Fruit fly (Drosophila melanogaster) whole organism, embryonic: ENCODE data around the gene mAChR-B.
A peak's percentile ranks its signal among the peaks of the same experiment; 100 is the strongest.

Experiments
- Aef1 ChIP-seq: fragments of 200-800 bp; sonication (Bioruptor generic); IDR thresholded peaks from 3 replicates; pipeline ENCODE4 v1.3.6; 2022; ENCODE audit warnings: missing biosample characterization, missing genetic modification characterization
- Blimp-1 ChIP-seq: fragments of 200-800 bp; sonication (Bioruptor generic); optimal IDR thresholded peaks from 3 replicates; lab custom pipeline; 2018; ENCODE audit warnings: missing biosample characterization, missing genetic modification characterization, mild to moderate bottlenecking, moderate library complexity, missing genetic modification reagents
- C15 ChIP-seq: fragments of 200-800 bp; sonication (Bioruptor generic); IDR thresholded peaks from 3 replicates; pipeline ENCODE4 v1.3.6; 2022; ENCODE audit warnings: missing biosample characterization, missing genetic modification characterization
- CG10209 ChIP-seq: fragments of 200-800 bp; sonication (Bioruptor generic); optimal IDR thresholded peaks from 3 replicates; lab custom pipeline; 2017; ENCODE audit warnings: missing biosample characterization, mild to moderate bottlenecking, missing genetic modification characterization, missing genetic modification reagents
- CG11093 ChIP-seq: fragments of 200-800 bp; sonication (Bioruptor generic); IDR thresholded peaks from 3 replicates; pipeline ENCODE4 v1.3.6; 2022; ENCODE audit warnings: missing biosample characterization, missing genetic modification characterization
- CG15073 ChIP-seq: fragments of 200-800 bp; sonication (Bioruptor generic); optimal IDR thresholded peaks from 2 replicates; lab custom pipeline; 2016; ENCODE audit warnings: missing biosample characterization, missing genetic modification characterization
- CG15479 ChIP-seq: fragments of 200-800 bp; sonication (Bioruptor generic); optimal IDR thresholded peaks from 3 replicates; lab custom pipeline; 2019; ENCODE audit warnings: missing biosample characterization, mild to moderate bottlenecking, missing genetic modification characterization, moderate library complexity
- CG15696 ChIP-seq: fragments of 200-800 bp; sonication (Bioruptor generic); optimal IDR thresholded peaks from 2 replicates; lab custom pipeline; 2019; ENCODE audit warnings: missing biosample characterization, mild to moderate bottlenecking, missing genetic modification characterization, moderate library complexity
- CG1603 ChIP-seq: fragments of 200-800 bp; sonication (Bioruptor generic); optimal IDR thresholded peaks from 2 replicates; lab custom pipeline; 2019; ENCODE audit warnings: missing biosample characterization, mild to moderate bottlenecking, missing genetic modification characterization, moderate library complexity
- CG16863 ChIP-seq: fragments of 200-800 bp; sonication (Bioruptor generic); optimal IDR thresholded peaks from 3 replicates; lab custom pipeline; 2016; ENCODE audit warnings: missing biosample characterization, missing genetic modification characterization
- CG17385 ChIP-seq: fragments of 200-800 bp; sonication (Bioruptor generic); optimal IDR thresholded peaks from 3 replicates; lab custom pipeline; 2018; ENCODE audit warnings: missing biosample characterization, mild to moderate bottlenecking, missing genetic modification characterization
- CG30431 ChIP-seq: fragments of 200-800 bp; sonication (Bioruptor generic); optimal IDR thresholded peaks from 2 replicates; lab custom pipeline; 2017; ENCODE audit warnings: missing biosample characterization, missing genetic modification characterization
- CG3995 ChIP-seq: fragments of 200-800 bp; sonication (Bioruptor generic); optimal IDR thresholded peaks from 3 replicates; lab custom pipeline; 2016; ENCODE audit warnings: missing biosample characterization, missing genetic modification characterization
- CG43689 ChIP-seq: fragments of 200-800 bp; sonication (Bioruptor generic); IDR thresholded peaks from 2 replicates; pipeline ENCODE4 v1.3.6; 2022; ENCODE audit warnings: missing biosample characterization, missing genetic modification characterization
- CG6813 ChIP-seq: fragments of 200-800 bp; sonication (Bioruptor generic); optimal IDR thresholded peaks from 2 replicates; lab custom pipeline; 2017; ENCODE audit warnings: missing biosample characterization, missing genetic modification characterization, mild to moderate bottlenecking, moderate library complexity, missing genetic modification reagents
- CG7928 ChIP-seq: fragments of 200-800 bp; sonication (Bioruptor generic); optimal IDR thresholded peaks from 2 replicates; lab custom pipeline; 2017; ENCODE audit warnings: missing biosample characterization, mild to moderate bottlenecking, missing genetic modification characterization
- CG7963 ChIP-seq: fragments of 200-800 bp; sonication (Bioruptor generic); IDR thresholded peaks from 3 replicates; pipeline ENCODE4 v1.3.6; 2022; ENCODE audit warnings: missing biosample characterization, missing genetic modification characterization; ENCODE audit not compliant: partially characterized antibody
- CG9797 ChIP-seq: fragments of 200-800 bp; sonication (Bioruptor generic); optimal IDR thresholded peaks from 3 replicates; lab custom pipeline; 2018; ENCODE audit warnings: missing biosample characterization, mild to moderate bottlenecking, missing genetic modification characterization
- CkIIα-i1 ChIP-seq: fragments of 200-800 bp; sonication (Bioruptor generic); IDR thresholded peaks from 2 replicates; pipeline ENCODE4 v1.3.6; 2022; ENCODE audit warnings: missing biosample characterization, missing genetic modification characterization
- Dfd ChIP-seq, 2 experiments: fragments of >200 bp; optimal IDR thresholded peaks; 2 replicates each; lab custom pipeline; 2017; ENCODE audit warnings: missing biosample characterization in 2 of 2, missing genetic modification characterization in 2 of 2
- Elba2 ChIP-seq: fragments of 200-800 bp; sonication (Bioruptor generic); optimal IDR thresholded peaks from 3 replicates; lab custom pipeline; 2016; ENCODE audit warnings: missing biosample characterization, missing genetic modification characterization
- Fer2 ChIP-seq: fragments of 200-800 bp; sonication (Bioruptor generic); optimal IDR thresholded peaks from 2 replicates; lab custom pipeline; 2018; ENCODE audit warnings: missing biosample characterization, mild to moderate bottlenecking, missing genetic modification characterization, moderate library complexity
- Rx ChIP-seq: fragments of 200-800 bp; sonication (Bioruptor generic); IDR thresholded peaks from 2 replicates; pipeline ENCODE4 v1.3.6; 2022; ENCODE audit warnings: missing biosample characterization, missing genetic modification characterization
- Sin3A ChIP-seq: fragments of >200 bp; optimal IDR thresholded peaks from 2 replicates; lab custom pipeline; 2018
- Sox100B ChIP-seq: fragments of 200-800 bp; sonication (Bioruptor generic); optimal IDR thresholded peaks from 3 replicates; lab custom pipeline; 2018; ENCODE audit warnings: missing biosample characterization, mild to moderate bottlenecking, missing genetic modification characterization
- YL-1 ChIP-seq: fragments of 200-800 bp; sonication (Bioruptor generic); optimal IDR thresholded peaks from 3 replicates; lab custom pipeline; 2017; ENCODE audit warnings: missing biosample characterization, mild to moderate bottlenecking, missing genetic modification characterization
- ash1 ChIP-seq: fragments of 200-800 bp; sonication (Bioruptor generic); optimal IDR thresholded peaks from 2 replicates; lab custom pipeline; 2018; ENCODE audit warnings: missing biosample characterization, mild to moderate bottlenecking, missing genetic modification characterization
- az2 ChIP-seq: fragments of 200-800 bp; sonication (Bioruptor generic); optimal IDR thresholded peaks from 3 replicates; lab custom pipeline; 2016; ENCODE audit warnings: missing biosample characterization, missing genetic modification characterization
- bcd ChIP-seq: fragments of 200-800 bp; sonication (Bioruptor generic); optimal IDR thresholded peaks from 2 replicates; lab custom pipeline; 2017; ENCODE audit warnings: missing biosample characterization, mild to moderate bottlenecking, missing genetic modification characterization
- br ChIP-seq: fragments of >200 bp; optimal IDR thresholded peaks from 2 replicates; lab custom pipeline; 2017
- btn ChIP-seq: fragments of 200-800 bp; sonication (Bioruptor generic); optimal IDR thresholded peaks from 2 replicates; lab custom pipeline; 2016; ENCODE audit warnings: missing biosample characterization, missing genetic modification characterization
- chif ChIP-seq, 2 experiments: fragments of 200-800 bp; sonication (Bioruptor generic); optimal IDR thresholded peaks; 3 replicates each; lab custom pipeline; 2016; ENCODE audit warnings: missing biosample characterization in 2 of 2, missing genetic modification characterization in 2 of 2
- chinmo ChIP-seq: fragments of 200-800 bp; sonication (Bioruptor generic); IDR thresholded peaks from 4 replicates; pipeline ENCODE4 v1.3.6; 2022; ENCODE audit warnings: missing biosample characterization, missing genetic modification characterization; ENCODE audit not compliant: partially characterized antibody
- corto ChIP-seq: fragments of 200-800 bp; sonication (Bioruptor generic); optimal IDR thresholded peaks from 2 replicates; lab custom pipeline; 2016; ENCODE audit warnings: missing biosample characterization, mild to moderate bottlenecking, missing genetic modification characterization, moderate library complexity
- esg ChIP-seq: fragments of 200-800 bp; sonication (Bioruptor generic); conservative IDR thresholded peaks from 2 replicates; pipeline ENCODE4 v1.3.6; 2022; ENCODE audit warnings: missing biosample characterization, missing genetic modification characterization
- fd102C ChIP-seq: fragments of 200-800 bp; sonication (Bioruptor generic); optimal IDR thresholded peaks from 2 replicates; lab custom pipeline; 2018; ENCODE audit warnings: missing biosample characterization, mild to moderate bottlenecking, missing genetic modification characterization, moderate library complexity
- grau ChIP-seq: fragments of 200-800 bp; optimal IDR thresholded peaks from 3 replicates; lab custom pipeline; 2019; ENCODE audit warnings: missing biosample characterization, mild to moderate bottlenecking, missing genetic modification characterization, moderate library complexity
- inv ChIP-seq: fragments of 200-800 bp; sonication (Bioruptor generic); IDR thresholded peaks from 2 replicates; pipeline ENCODE4 v1.3.6; 2022; ENCODE audit warnings: missing biosample characterization, missing genetic modification characterization; ENCODE audit not compliant: partially characterized antibody
- jing ChIP-seq: fragments of 200-800 bp; sonication (Bioruptor generic); optimal IDR thresholded peaks from 2 replicates; lab custom pipeline; 2018; ENCODE audit warnings: missing biosample characterization, mild to moderate bottlenecking, missing genetic modification characterization
- knrl ChIP-seq: fragments of 200-800 bp; sonication (Bioruptor generic); IDR thresholded peaks from 3 replicates; pipeline ENCODE4 v1.3.6; 2022; ENCODE audit warnings: missing biosample characterization, missing genetic modification characterization; ENCODE audit not compliant: partially characterized antibody
- lilli ChIP-seq: fragments of 200-800 bp; sonication (Bioruptor generic); optimal IDR thresholded peaks from 3 replicates; lab custom pipeline; 2016; ENCODE audit warnings: missing biosample characterization, missing genetic modification characterization
- mirr ChIP-seq: fragments of 200-800 bp; sonication (Bioruptor generic); optimal IDR thresholded peaks from 3 replicates; lab custom pipeline; 2018; ENCODE audit warnings: missing biosample characterization, mild to moderate bottlenecking, missing genetic modification characterization
- org-1 ChIP-seq: fragments of 200-800 bp; sonication (Bioruptor generic); optimal IDR thresholded peaks from 2 replicates; lab custom pipeline; 2017; ENCODE audit warnings: missing biosample characterization, missing genetic modification characterization
- prd ChIP-seq, 3 experiments: fragments of >200 bp in 2 of 3; fragments of 200-800 bp in 1 of 3; sonication (Bioruptor generic) in 1 of 3; optimal IDR thresholded peaks in 2 of 3; IDR thresholded peaks in 1 of 3; 2 replicates in 2 of 3; 3 replicates in 1 of 3; pipeline versions ENCODE4 v1.3.6 to Lab custom; 2017 to 2022; ENCODE audit warnings: missing biosample characterization in 1 of 3, missing genetic modification characterization in 1 of 3
- schlank ChIP-seq: fragments of 200-800 bp; sonication (Bioruptor generic); optimal IDR thresholded peaks from 2 replicates; lab custom pipeline; 2018; ENCODE audit warnings: missing biosample characterization, mild to moderate bottlenecking, missing genetic modification characterization
- ssp ChIP-seq: fragments of 200-800 bp; sonication (Bioruptor generic); IDR thresholded peaks from 2 replicates; pipeline ENCODE4 v1.3.6; 2022; ENCODE audit warnings: missing biosample characterization, missing genetic modification characterization
- stc ChIP-seq: fragments of 200-800 bp; sonication (Bioruptor generic); IDR thresholded peaks from 2 replicates; pipeline ENCODE4 v1.3.6; 2022; ENCODE audit warnings: missing biosample characterization, missing genetic modification characterization
- tna ChIP-seq: fragments of 200-800 bp; sonication (Bioruptor generic); IDR thresholded peaks from 2 replicates; pipeline ENCODE4 v1.3.6; 2022; ENCODE audit warnings: missing biosample characterization, missing genetic modification characterization; ENCODE audit not compliant: partially characterized antibody
- wek ChIP-seq: fragments of 200-800 bp; sonication (Bioruptor generic); optimal IDR thresholded peaks from 3 replicates; lab custom pipeline; 2018; ENCODE audit warnings: missing biosample characterization, mild to moderate bottlenecking, missing genetic modification characterization, moderate library complexity

mAChR-B gene

DNA sequence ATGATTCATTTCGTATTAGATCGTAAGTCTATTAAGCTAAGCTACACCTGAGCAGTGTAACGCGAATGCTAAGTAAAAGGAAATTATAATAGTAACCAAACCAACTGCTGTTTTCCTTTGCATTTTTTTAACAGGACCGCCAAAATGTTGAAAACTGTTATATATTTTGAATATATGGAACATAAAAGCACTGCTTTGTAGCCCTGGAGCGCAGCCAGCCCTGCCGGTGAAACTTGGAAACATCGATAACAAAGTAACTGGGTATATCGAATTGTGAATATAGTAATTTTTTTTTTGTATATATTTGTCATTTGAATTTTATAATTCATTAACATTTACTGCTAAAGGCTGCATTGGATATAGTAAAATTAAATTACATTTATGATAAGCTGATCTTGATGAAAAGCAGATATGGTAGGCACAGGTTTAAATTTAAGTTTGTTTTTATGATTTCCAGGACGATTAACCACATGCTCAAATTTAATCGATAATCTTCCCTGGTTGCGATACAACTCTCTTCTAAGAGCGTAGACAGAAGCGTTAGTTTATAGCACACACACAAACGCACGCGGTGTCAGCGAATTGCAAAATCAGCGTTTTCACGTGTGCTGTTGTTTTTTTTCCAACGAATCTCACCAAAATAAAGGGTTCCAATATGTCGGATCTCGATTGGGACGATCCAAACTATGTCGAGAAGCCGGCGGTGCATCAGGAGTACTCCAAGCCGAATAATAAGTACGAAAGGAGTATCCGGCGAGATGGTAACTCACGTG lies 63.3 kb downstream of the mAChR-B start, which contains the start of gene CG7878 (continued):
- no peak for TF ChIP-seq Elba2 (GFP tag; lab: Kevin White, UChicago)
- TF ChIP-seq CG10209, result peak; percentile 18
- TF ChIP-seq tna (GFP tag; lab: Robert Waterston, UW), result peak; percentile 54
- no peak for TF ChIP-seq schlank
- TF ChIP-seq inv, result peak; percentile 64; the same call in 1 of the 2 replicates
- no peak for TF ChIP-seq jing
- peak; percentile 42 for TF ChIP-seq CG16863 (GFP tag; lab: Kevin White, UChicago)
- peak; percentile 81 for TF ChIP-seq lilli (GFP tag; lab: Kevin White, UChicago)
- peak; percentile 79 for TF ChIP-seq knrl (GFP tag; lab: Robert Waterston, UW)
- TF ChIP-seq Aef1 (GFP tag; lab: Robert Waterston, UW), result 0 out of 3 replicates have a peak, but pooled peaks have one; percentile 32
- no peak for TF ChIP-seq CG6813
- peak; percentile 2 to 18 for TF ChIP-seq chif (GFP tag; optimal IDR thresholded peaks at IDR 0.05; lab: Kevin White, UChicago)
- TF ChIP-seq bcd, result peak; percentile 61
- TF ChIP-seq CG43689 (GFP tag; lab: Robert Waterston, UW), result no peak
- peak; percentile 53 for TF ChIP-seq grau (tag; lab: Kevin White, UChicago)
- TF ChIP-seq CkIIα-i1 (GFP tag; lab: Robert Waterston, UW), result no peak
- peak; percentile 2 for TF ChIP-seq mirr (GFP tag; lab: Kevin White, UChicago)
- peak; percentile 18 for TF ChIP-seq Sox100B (GFP tag; lab: Kevin White, UChicago)
- TF ChIP-seq YL-1, result peak; percentile 65
- peak; percentile 8 for TF ChIP-seq CG15696
- no peak for TF ChIP-seq prd (optimal IDR thresholded peaks at IDR 0.05; lab: Kevin White, UChicago)
- TF ChIP-seq prd (GFP tag; IDR thresholded peaks at IDR 0.05; lab: Robert Waterston, UW), result 0 out of 3 replicates have a peak, but pooled peaks have one; percentile 40
- TF ChIP-seq stc (GFP tag; lab: Robert Waterston, UW), result no peak
- peak; percentile 6 for TF ChIP-seq CG9797
- peak; percentile 22 for TF ChIP-seq Blimp-1 (GFP tag; lab: Kevin White, UChicago)
- no peak for TF ChIP-seq CG30431 (GFP tag; lab: Kevin White, UChicago)
- TF ChIP-seq corto (GFP tag; lab: Kevin White, UChicago), result peak; percentile 34
- TF ChIP-seq CG11093 (GFP tag; lab: Robert Waterston, UW), result no peak
- TF ChIP-seq org-1 (GFP tag; lab: Kevin White, UChicago), result no peak
- no peak for TF ChIP-seq wek (GFP tag; lab: Kevin White, UChicago)
- TF ChIP-seq CG17385 (GFP tag; lab: Kevin White, UChicago), result peak; percentile 44
- TF ChIP-seq CG15479 (GFP tag; lab: Kevin White, UChicago), result no peak
- TF ChIP-seq CG15073 (GFP tag; lab: Kevin White, UChicago), result no peak
- TF ChIP-seq ash1 (GFP tag; lab: Kevin White, UChicago), result peak; percentile 9
- peak; percentile 99 for TF ChIP-seq CG7928 (GFP tag; lab: Kevin White, UChicago)
- TF ChIP-seq CG3995 (GFP tag; lab: Kevin White, UChicago), result peak; percentile 96
- TF ChIP-seq CG1603 (tag; lab: Kevin White, UChicago), result peak; percentile 37
- TF ChIP-seq Rx, result no peak
- peak; percentile 68; the same call in 1 of the 4 replicates for TF ChIP-seq chinmo (GFP tag; lab: Robert Waterston, UW)
- TF ChIP-seq btn (GFP tag; lab: Kevin White, UChicago), result no peak
- TF ChIP-seq Dfd (GFP tag; optimal IDR thresholded peaks at IDR 0.05; lab: Kevin White, UChicago), result no peak
- TF ChIP-seq C15 (GFP tag; lab: Robert Waterston, UW), result no peak
- TF ChIP-seq br (lab: Kevin White, UChicago), result no peak
- TF ChIP-seq Fer2 (tag; lab: Kevin White, UChicago), result peak; percentile 37
- TF ChIP-seq fd102C (GFP tag; lab: Kevin White, UChicago), result no peak
- peak; percentile 41 for TF ChIP-seq az2 (GFP tag; lab: Kevin White, UChicago)
- peak; percentile 71 for TF ChIP-seq CG7963 (GFP tag; lab: Robert Waterston, UW)
- TF ChIP-seq esg (GFP tag; lab: Robert Waterston, UW), result no peak
- no peak for TF ChIP-seq ssp (GFP tag; lab: Robert Waterston, UW)
- peak; percentile 46 for TF ChIP-seq Sin3A (lab: Kevin White, UChicago)
